Worm (Caenorhabditis elegans) whole organism, L3 larva: ENCODE results near the gene frm-3.

Source experiments
- R02D3.7 ChIP-seq: fragments of 150-350 bp; optimal IDR thresholded peaks from 2 replicates; lab custom pipeline; 2014; ENCODE audit warnings: missing biosample characterization, missing genetic modification characterization
- ZK546.5 ChIP-seq: sonication (generic microtip); optimal IDR thresholded peaks from 2 replicates; lab custom pipeline; 2017; ENCODE audit warnings: missing biosample characterization, missing genetic modification characterization
- ama-1 ChIP-seq: fragments of 150-350 bp; optimal IDR thresholded peaks from 2 replicates; lab custom pipeline; 2018
- ceh-28 ChIP-seq: fragments of 150-350 bp; optimal IDR thresholded peaks from 2 replicates; lab custom pipeline; 2014; ENCODE audit warnings: missing biosample characterization, missing genetic modification reagents, missing genetic modification characterization
- mml-1 ChIP-seq: fragments of 150-350 bp; sonication (generic microtip); optimal IDR thresholded peaks from 3 replicates; lab custom pipeline; 2014; ENCODE audit warnings: missing biosample characterization, missing genetic modification characterization
- nhr-237 ChIP-seq: fragments of 150-350 bp; optimal IDR thresholded peaks from 2 replicates; lab custom pipeline; 2014; ENCODE audit warnings: missing biosample characterization, missing genetic modification characterization
- nhr-76 ChIP-seq: fragments of 150-350 bp; sonication (generic microtip); optimal IDR thresholded peaks from 5 replicates; lab custom pipeline; 2014; ENCODE audit warnings: missing biosample characterization, missing genetic modification characterization
- pha-4 ChIP-seq: fragments of 150-350 bp; optimal IDR thresholded peaks from 2 replicates; lab custom pipeline; 2014; ENCODE audit warnings: missing biosample characterization, missing genetic modification reagents, missing genetic modification characterization
- tbx-2 ChIP-seq: sonication (generic microtip); optimal IDR thresholded peaks from 2 replicates; lab custom pipeline; 2016; ENCODE audit warnings: mild to moderate bottlenecking, missing genetic modification characterization, missing compliant biosample characterization
- unc-39 ChIP-seq: sonication (generic microtip); optimal IDR thresholded peaks from 4 replicates; lab custom pipeline; 2017; ENCODE audit warnings: missing biosample characterization, missing genetic modification characterization
- unc-62 ChIP-seq: fragments of 150-350 bp; sonication (generic microtip); optimal IDR thresholded peaks from 4 replicates; lab custom pipeline; 2014; ENCODE audit warnings: missing biosample characterization, missing genetic modification reagents, missing genetic modification characterization
- ztf-11 ChIP-seq: fragments of 150-350 bp; optimal IDR thresholded peaks from 2 replicates; lab custom pipeline; 2014; ENCODE audit warnings: missing biosample characterization, missing genetic modification characterization

- TF ChIP-seq pha-4 (tag; lab: Kevin White, UChicago) (no peak), ztf-11 (tag; lab: Kevin White, UChicago) (no peak), nhr-237 (tag; lab: Kevin White, UChicago) (no peak), nhr-76 (tag; lab: Kevin White, UChicago) (no peak), ceh-28 (no peak), mml-1 (tag; lab: Kevin White, UChicago) (no peak), ama-1 (lab: Kevin White, UChicago) (no peak), unc-62 (GFP tag; lab: Kevin White, UChicago) (no peak), tbx-2 (tag; lab: Kevin White, UChicago) (no peak), R02D3.7 (tag; lab: Kevin White, UChicago) (no peak), ZK546.5 (tag; lab: Kevin White, UChicago) (no peak), unc-39 (tag; lab: Kevin White, UChicago) (no peak)
These were observed 52.3 kb downstream of the frm-3 start for ce11 chrX:11624621-11625020.
